Fruit fly (Drosophila melanogaster) whole organism, pupa: ENCODE results near the gene CG12728.

ENCODE experiments used
- CG4496 ChIP-seq: fragments of 200-800 bp; sonication (Bioruptor generic); IDR thresholded peaks from 3 replicates; pipeline ENCODE4 v1.3.6; 2022; ENCODE audit warnings: missing biosample characterization, missing genetic modification characterization
- Ets98B ChIP-seq: fragments of 200-800 bp; sonication (Bioruptor generic); IDR thresholded peaks from 2 replicates; pipeline ENCODE4 v1.3.6; 2022; ENCODE audit warnings: missing biosample characterization, missing genetic modification characterization

DNA sequence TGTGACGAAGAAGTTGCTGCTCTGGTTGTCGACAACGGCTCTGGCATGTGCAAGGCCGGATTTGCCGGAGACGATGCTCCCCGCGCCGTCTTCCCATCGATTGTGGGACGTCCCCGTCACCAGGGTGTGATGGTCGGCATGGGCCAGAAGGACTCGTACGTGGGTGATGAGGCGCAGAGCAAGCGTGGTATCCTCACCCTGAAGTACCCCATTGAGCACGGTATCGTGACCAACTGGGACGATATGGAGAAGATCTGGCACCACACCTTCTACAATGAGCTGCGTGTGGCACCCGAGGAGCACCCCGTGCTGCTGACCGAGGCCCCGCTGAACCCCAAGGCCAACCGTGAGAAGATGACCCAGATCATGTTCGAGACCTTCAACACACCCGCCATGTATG, 39.7 kb upstream of the CG12728 start:
- no peak for TF ChIP-seq Ets98B
- no peak for TF ChIP-seq CG4496 (GFP tag; lab: Robert Waterston, UW)
